Worm (Caenorhabditis elegans) whole organism, L3 larva: Measurements from ENCODE around the gene luc-7L3.

Source experiments
- ceh-9 ChIP-seq: sonication (generic microtip); optimal IDR thresholded peaks from 2 replicates; lab custom pipeline; 2018; ENCODE audit warnings: missing biosample characterization, missing genetic modification characterization
- elt-2 ChIP-seq: sonication (generic microtip); optimal IDR thresholded peaks from 2 replicates; lab custom pipeline; 2016; ENCODE audit warnings: missing genetic modification reagents, mild to moderate bottlenecking, missing genetic modification characterization, missing compliant biosample characterization
- nhr-23 ChIP-seq: fragments of 150-350 bp; optimal IDR thresholded peaks from 2 replicates; lab custom pipeline; 2014; ENCODE audit warnings: missing biosample characterization, missing genetic modification reagents, missing genetic modification characterization
- skn-1 ChIP-seq: fragments of 150-350 bp; optimal IDR thresholded peaks from 2 replicates; lab custom pipeline; 2014; ENCODE audit warnings: missing biosample characterization, missing genetic modification characterization

- TF ChIP-seq nhr-23, result peak; percentile 57
- TF ChIP-seq elt-2 (tag; lab: Kevin White, UChicago), result no peak
- no peak for TF ChIP-seq skn-1 (tag; lab: Kevin White, UChicago)
- no peak for TF ChIP-seq ceh-9 (tag; lab: Kevin White, UChicago)
Measured at ce11 chrII:60049-60448, 37.8 kb downstream of the luc-7L3 start.
